Worm (Caenorhabditis elegans) whole organism, L4 larva: ENCODE data around the gene fbxb-25.

Source experiments
- F26F4.8 ChIP-seq: fragments of 200-800 bp; sonication (Bioruptor generic); conservative IDR thresholded peaks from 2 replicates; pipeline ENCODE4 v1.3.6; 2022; ENCODE audit warnings: missing genetic modification characterization, missing compliant biosample characterization
- F37D6.2 ChIP-seq: sonication (generic microtip); optimal IDR thresholded peaks from 2 replicates; lab custom pipeline; 2016; ENCODE audit warnings: mild to moderate bottlenecking, missing genetic modification characterization, missing compliant biosample characterization
- F49E8.2 ChIP-seq: sonication (generic microtip); optimal IDR thresholded peaks from 2 replicates; lab custom pipeline; 2016; ENCODE audit warnings: missing compliant biosample characterization, mild to moderate bottlenecking, missing genetic modification characterization, borderline replicate concordance
- T26A8.4 ChIP-seq: fragments of 200-800 bp; sonication (Bioruptor generic); IDR thresholded peaks from 2 replicates; pipeline ENCODE4 v1.3.6; 2022; ENCODE audit warnings: missing genetic modification characterization, missing compliant biosample characterization
- Y5F2A.4 ChIP-seq: fragments of 200-800 bp; sonication (Bioruptor generic); optimal IDR thresholded peaks from 2 replicates; lab custom pipeline; 2018; ENCODE audit warnings: mild to moderate bottlenecking, missing genetic modification characterization, missing compliant biosample characterization
- aha-1 ChIP-seq: fragments of 150-350 bp; peaks from one replicate; lab custom pipeline; 2014; ENCODE audit warnings: missing biosample characterization, missing genetic modification characterization
- ceh-28 ChIP-seq: fragments of 150-350 bp; optimal IDR thresholded peaks from 2 replicates; lab custom pipeline; 2014; ENCODE audit warnings: missing biosample characterization, missing genetic modification reagents, missing genetic modification characterization
- ceh-32 ChIP-seq: sonication (generic microtip); optimal IDR thresholded peaks from 2 replicates; lab custom pipeline; 2016; ENCODE audit warnings: mild to moderate bottlenecking, missing genetic modification characterization, missing compliant biosample characterization; ENCODE audit not compliant: poor library complexity
- ceh-82 ChIP-seq: sonication (generic microtip); optimal IDR thresholded peaks from 2 replicates; lab custom pipeline; 2017; ENCODE audit warnings: missing biosample characterization, missing genetic modification characterization
- daf-12 ChIP-seq: fragments of 150-350 bp; optimal IDR thresholded peaks from 2 replicates; lab custom pipeline; 2014; ENCODE audit warnings: missing biosample characterization, missing genetic modification reagents, missing genetic modification characterization
- daf-16 ChIP-seq, 3 experiments: sonication (generic microtip); optimal IDR thresholded peaks; 2 replicates each; lab custom pipeline; 2016 to 2017; ENCODE audit warnings: missing genetic modification characterization in 3 of 3, missing genetic modification reagents in 3 of 3, mild to moderate bottlenecking in 2 of 3, missing compliant biosample characterization in 2 of 3, missing biosample characterization in 1 of 3, moderate library complexity in 1 of 3
- daf-19 ChIP-seq: fragments of 200-800 bp; sonication (Bioruptor generic); conservative IDR thresholded peaks from 2 replicates; pipeline ENCODE4 v1.3.6; 2022; ENCODE audit warnings: missing genetic modification characterization, missing compliant biosample characterization
- dpl-1 ChIP-seq: fragments of 150-350 bp; optimal IDR thresholded peaks from 2 replicates; lab custom pipeline; 2014; ENCODE audit warnings: missing biosample characterization, missing genetic modification reagents, missing genetic modification characterization
- jun-1 ChIP-seq: fragments of 150-350 bp; optimal IDR thresholded peaks from 2 replicates; lab custom pipeline; 2014; ENCODE audit warnings: missing biosample characterization, missing genetic modification reagents, missing genetic modification characterization
- lin-15B ChIP-seq: fragments of 150-350 bp; sonication (generic microtip); optimal IDR thresholded peaks from 3 replicates; lab custom pipeline; 2014; ENCODE audit warnings: missing biosample characterization, missing genetic modification characterization
- lin-29 ChIP-seq: fragments of 200-800 bp; sonication (Bioruptor generic); IDR thresholded peaks from 2 replicates; pipeline ENCODE4 v1.3.6; 2022; ENCODE audit warnings: missing genetic modification reagents, missing genetic modification characterization, missing compliant biosample characterization
- lin-38 ChIP-seq: fragments of 200-800 bp; sonication (Bioruptor generic); IDR thresholded peaks from 2 replicates; pipeline ENCODE4 v1.3.6; 2022; ENCODE audit warnings: missing genetic modification reagents, missing genetic modification characterization, missing compliant biosample characterization
- lin-39 ChIP-seq: fragments of 150-350 bp; optimal IDR thresholded peaks from 2 replicates; lab custom pipeline; 2014; ENCODE audit warnings: missing biosample characterization, missing genetic modification reagents, missing genetic modification characterization
- lir-3 ChIP-seq: sonication (generic microtip); optimal IDR thresholded peaks from 2 replicates; lab custom pipeline; 2016; ENCODE audit warnings: mild to moderate bottlenecking, missing genetic modification characterization, missing compliant biosample characterization
- madf-5 ChIP-seq, 2 experiments: fragments of 200-800 bp; sonication (Bioruptor generic); IDR thresholded peaks; 2 replicates each; pipeline ENCODE4 v1.3.6; 2022; ENCODE audit warnings: missing compliant biosample characterization in 2 of 2, missing genetic modification characterization in 2 of 2
- madf-9 ChIP-seq: fragments of 200-800 bp; sonication (Bioruptor generic); conservative IDR thresholded peaks from 2 replicates; pipeline ENCODE4 v1.3.6; 2022; ENCODE audit warnings: missing genetic modification reagents, missing genetic modification characterization, missing compliant biosample characterization
- mdl-1 ChIP-seq, 2 experiments: fragments of 150-350 bp in 1 of 2; sonication (generic microtip) in 1 of 2; optimal IDR thresholded peaks; 2 replicates each; lab custom pipeline; 2014 to 2017; ENCODE audit warnings: missing biosample characterization in 2 of 2, missing genetic modification characterization in 2 of 2
- mes-2 ChIP-seq: sonication (generic microtip); optimal IDR thresholded peaks from 2 replicates; lab custom pipeline; 2016; ENCODE audit warnings: missing genotype, mild to moderate bottlenecking, missing genetic modification characterization, missing compliant biosample characterization; ENCODE audit not compliant: poor library complexity, severe bottlenecking
- nhr-111 ChIP-seq: fragments of 200-800 bp; sonication (Bioruptor generic); optimal IDR thresholded peaks from 2 replicates; lab custom pipeline; 2018; ENCODE audit warnings: mild to moderate bottlenecking, missing genetic modification characterization, missing compliant biosample characterization
- nhr-25 ChIP-seq: sonication (generic microtip); optimal IDR thresholded peaks from 2 replicates; lab custom pipeline; 2017; ENCODE audit warnings: missing genetic modification characterization, mild to moderate bottlenecking, missing compliant biosample characterization, antibody characterized with exemption, moderate library complexity, borderline replicate concordance; ENCODE audit not compliant: insufficient read depth
- nhr-41 ChIP-seq: fragments of 200-800 bp; sonication (Bioruptor generic); IDR thresholded peaks from 2 replicates; pipeline ENCODE4 v1.3.6; 2022; ENCODE audit warnings: missing genetic modification reagents, missing genetic modification characterization, missing compliant biosample characterization
- nhr-42 ChIP-seq: fragments of 200-800 bp; sonication (Bioruptor generic); IDR thresholded peaks from 2 replicates; pipeline ENCODE4 v1.3.6; 2022; ENCODE audit warnings: missing genetic modification characterization, missing compliant biosample characterization
- nhr-48 ChIP-seq: sonication (generic microtip); optimal IDR thresholded peaks from 2 replicates; lab custom pipeline; 2016; ENCODE audit warnings: mild to moderate bottlenecking, missing genetic modification characterization, missing compliant biosample characterization
- nhr-77 ChIP-seq: fragments of 150-350 bp; optimal IDR thresholded peaks from 2 replicates; lab custom pipeline; 2014; ENCODE audit warnings: missing biosample characterization, missing genetic modification characterization
- rbr-2 ChIP-seq: sonication (generic microtip); optimal IDR thresholded peaks from 2 replicates; lab custom pipeline; 2016; ENCODE audit warnings: missing genotype, missing genetic modification characterization, missing compliant biosample characterization
- sdz-12 ChIP-seq: fragments of 200-800 bp; sonication (Bioruptor generic); optimal IDR thresholded peaks from 2 replicates; lab custom pipeline; 2018; ENCODE audit warnings: mild to moderate bottlenecking, missing genetic modification characterization, missing compliant biosample characterization
- set-16 ChIP-seq: fragments of 200-800 bp; sonication (Bioruptor generic); IDR thresholded peaks from 2 replicates; pipeline ENCODE4 v1.3.6; 2022; ENCODE audit warnings: missing genetic modification reagents, missing genetic modification characterization, missing compliant biosample characterization
- skn-1 ChIP-seq: fragments of 150-350 bp; optimal IDR thresholded peaks from 2 replicates; lab custom pipeline; 2014; ENCODE audit warnings: missing biosample characterization, missing genetic modification characterization
- snpc-4 ChIP-seq: fragments of 150-350 bp; optimal IDR thresholded peaks from 2 replicates; lab custom pipeline; 2014; ENCODE audit warnings: missing biosample characterization, missing genetic modification characterization
- tag-97 ChIP-seq: fragments of 200-800 bp; sonication (Bioruptor generic); IDR thresholded peaks from 2 replicates; pipeline ENCODE4 v1.3.6; 2022; ENCODE audit warnings: missing genetic modification characterization, missing compliant biosample characterization
- zip-2 ChIP-seq: fragments of 150-350 bp; optimal IDR thresholded peaks from 2 replicates; lab custom pipeline; 2014; ENCODE audit warnings: missing biosample characterization, missing genetic modification characterization
- ztf-7 ChIP-seq: fragments of 150-350 bp; optimal IDR thresholded peaks from 2 replicates; lab custom pipeline; 2014; ENCODE audit warnings: missing biosample characterization, missing genetic modification characterization

fbxb-25 gene

DNA sequence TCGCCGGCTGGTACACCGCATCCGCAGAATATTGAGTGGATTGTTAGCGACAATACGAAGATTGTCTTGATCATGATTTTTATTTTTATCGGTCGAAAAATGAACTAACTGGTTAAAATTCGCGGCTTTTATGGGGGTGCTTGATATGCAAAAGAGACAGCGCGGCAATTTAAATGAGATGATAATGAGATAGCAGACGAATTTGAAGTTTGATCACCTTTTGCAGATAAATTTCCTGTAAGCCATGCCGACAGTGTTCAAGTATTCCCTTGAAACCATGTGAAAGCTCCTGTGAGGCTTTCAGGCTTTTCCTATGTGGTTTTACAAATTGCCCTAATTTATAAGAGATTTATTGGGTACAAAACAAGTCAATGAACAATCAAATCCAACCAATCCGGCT, 37.6 kb upstream of the fbxb-25 start, which contains the start of gene ZC204.17:
Gene ZC204.17, minus strand, starts transcription at position 101 of the 400 bp plus-strand sequence.
- TF ChIP-seq lir-3 (tag; lab: Kevin White, UChicago) (no peak), nhr-111 (no peak), ceh-32 (tag; lab: Kevin White, UChicago) (no peak), skn-1 (no peak), jun-1 (no peak), dpl-1 (no peak), sdz-12 (GFP tag; lab: Kevin White, UChicago) (no peak), madf-5 (GFP tag; IDR thresholded peaks at IDR 0.05; lab: Robert Waterston, UW) (no peak), nhr-48 (tag; lab: Kevin White, UChicago) (no peak), mes-2 (tag; lab: Kevin White, UChicago) (no peak), madf-9 (GFP tag; lab: Robert Waterston, UW) (no peak), aha-1 (tag; lab: Kevin White, UChicago) (no peak), daf-12 (tag; lab: Kevin White, UChicago) (no peak), nhr-25 (tag; lab: Kevin White, UChicago) (no peak)

DNA sequence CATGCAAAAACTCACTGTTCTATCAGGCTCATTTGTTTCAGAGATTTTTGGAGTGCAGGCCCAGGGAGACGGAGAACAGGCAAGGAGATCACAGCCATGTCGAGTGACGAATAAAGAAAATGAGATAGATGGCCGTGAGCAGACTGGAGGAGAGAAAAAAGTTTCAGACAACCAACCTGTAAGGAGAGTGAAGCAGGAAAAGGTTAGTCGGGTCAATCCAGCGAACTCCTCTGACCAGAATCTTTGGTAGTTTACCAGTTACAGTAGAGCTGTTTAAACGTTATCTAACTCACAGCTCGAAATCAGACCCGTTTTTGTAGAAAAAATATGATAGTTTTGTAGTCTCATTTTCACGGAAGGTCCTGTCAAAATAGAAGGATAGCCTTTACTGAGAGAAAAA, 35.1 kb upstream of the fbxb-25 start, which contains the start of gene fbxb-21:
Gene fbxb-21, minus strand, starts transcription at position 101 of the 400 bp plus-strand sequence.
- no peak for TF ChIP-seq ceh-82 (tag; lab: Kevin White, UChicago)
- TF ChIP-seq mdl-1 (tag; optimal IDR thresholded peaks at IDR 0.05; lab: Kevin White, UChicago) = no peak
- no peak for TF ChIP-seq ztf-7 (tag; lab: Kevin White, UChicago)

- TF ChIP-seq Y5F2A.4 (GFP tag; lab: Kevin White, UChicago) (no peak), ztf-7 (tag; lab: Kevin White, UChicago) (no peak), lin-29 (no peak), snpc-4 (no peak), nhr-42 (no peak), tag-97 (GFP tag; lab: Robert Waterston, UW) (no peak), zip-2 (tag; lab: Kevin White, UChicago) (no peak), lin-15B (no peak), sdz-12 (GFP tag; lab: Kevin White, UChicago) (no peak)
Measured at ce11 chrII:1650502-1650901, 33.3 kb upstream of the fbxb-25 start, which contains the start of gene fbxb-20. Gene fbxb-20 (minus strand): TSS chrII:1650602.

- TF ChIP-seq lin-38 (no peak), nhr-41 (GFP tag; lab: Robert Waterston, UW) (no peak), F26F4.8 (GFP tag; lab: Robert Waterston, UW) (no peak), F49E8.2 (tag; lab: Kevin White, UChicago) (no peak), T26A8.4 (GFP tag; lab: Robert Waterston, UW) (no peak), set-16 (GFP tag; lab: Robert Waterston, UW) (no peak), mes-2 (tag; lab: Kevin White, UChicago) (no peak), ceh-28 (tag; lab: Kevin White, UChicago) (no peak), lin-39 (no peak), daf-16 (GFP tag; optimal IDR thresholded peaks at IDR 0.05; lab: Kevin White, UChicago) (no peak), daf-16 (tag; optimal IDR thresholded peaks at IDR 0.05; lab: Kevin White, UChicago) (no peak), daf-19 (GFP tag; lab: Robert Waterston, UW) (no peak), rbr-2 (tag; lab: Kevin White, UChicago) (no peak), F37D6.2 (tag; lab: Kevin White, UChicago) (no peak), nhr-77 (no peak), nhr-111 (no peak)
Measured at ce11 chrII:1651804-1652203, 32.0 kb upstream of the fbxb-25 start, which contains the start of gene fbxb-16. Gene fbxb-16 (minus strand): TSS chrII:1651904.
